Worm (Caenorhabditis elegans): ENCODE data around the gene ZC449.8.

The ZC449.8 gene

DNA sequence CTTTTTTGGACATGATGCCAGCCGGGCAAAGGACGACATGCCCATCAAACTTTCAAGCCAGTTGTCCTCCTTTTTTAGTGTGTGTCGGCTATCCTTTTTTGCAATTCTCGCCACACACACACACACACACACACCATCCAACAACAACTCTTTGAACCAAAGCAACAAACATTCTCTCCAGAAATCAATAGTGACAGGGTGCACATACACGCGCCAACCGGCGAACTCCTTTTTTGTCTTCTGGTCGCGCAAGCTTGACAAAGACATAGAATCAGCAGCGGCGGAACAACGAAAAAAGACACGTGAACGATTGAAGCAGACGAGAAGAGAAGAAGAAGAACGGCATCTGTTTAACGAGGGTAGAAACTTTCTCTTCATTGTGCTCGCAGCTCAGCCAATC, 34.8 kb upstream of the ZC449.8 start:
- TF ChIP-seq nfya-1 (tag; optimal IDR thresholded peaks at IDR 0.05) (no peak), ttx-3 (tag; optimal IDR thresholded peaks at IDR 0.05) (no peak)

DNA sequence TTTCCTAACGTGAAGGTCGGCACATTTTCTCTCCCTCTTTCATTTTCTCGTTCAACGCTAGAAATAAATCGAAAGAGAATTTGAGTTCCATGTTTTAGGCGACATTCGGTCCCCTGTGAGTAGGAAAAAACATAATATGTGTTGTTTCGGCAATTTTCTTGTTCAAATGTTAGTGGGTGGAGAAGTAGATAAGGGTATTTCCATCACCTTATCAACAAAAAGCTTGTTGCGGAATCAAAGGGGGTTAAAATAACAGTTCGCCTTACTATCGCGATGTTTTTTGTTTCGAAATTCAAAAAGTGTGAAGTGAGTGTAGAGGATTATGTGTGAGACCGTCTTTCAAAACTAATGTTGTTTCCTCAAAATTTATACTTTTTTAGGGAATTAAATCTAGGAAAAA, 34.3 kb upstream of the ZC449.8 start:
- no peak for TF ChIP-seq ztf-16 (tag; optimal IDR thresholded peaks at IDR 0.05)
- TF ChIP-seq syd-9 (tag; optimal IDR thresholded peaks at IDR 0.05) = no peak
- no peak for TF ChIP-seq ceh-2 (tag; optimal IDR thresholded peaks at IDR 0.05)
- TF ChIP-seq ama-1 (optimal IDR thresholded peaks at IDR 0.05) = no peak
- TF ChIP-seq npax-4 (tag; optimal IDR thresholded peaks at IDR 0.05) = no peak
- no peak for TF ChIP-seq nhr-11 (tag; optimal IDR thresholded peaks at IDR 0.05)
- no peak for TF ChIP-seq ceh-18 (tag; optimal IDR thresholded peaks at IDR 0.05)
- TF ChIP-seq ceh-45 (GFP tag; IDR thresholded peaks at IDR 0.05) = no peak
- TF ChIP-seq fax-1 (tag; optimal IDR thresholded peaks at IDR 0.05) = no peak
- no peak for TF ChIP-seq hlh-13 (GFP tag; optimal IDR thresholded peaks at IDR 0.05)
- TF ChIP-seq pros-1 (tag; optimal IDR thresholded peaks at IDR 0.05) = no peak
- no peak for TF ChIP-seq ceh-34 (tag; optimal IDR thresholded peaks at IDR 0.05)
- TF ChIP-seq ceh-19 (GFP tag; optimal IDR thresholded peaks at IDR 0.05) = no peak
- TF ChIP-seq pqm-1 (tag; optimal IDR thresholded peaks at IDR 0.05) = no peak
- no peak for TF ChIP-seq tbx-7 (tag; optimal IDR thresholded peaks at IDR 0.05)

DNA sequence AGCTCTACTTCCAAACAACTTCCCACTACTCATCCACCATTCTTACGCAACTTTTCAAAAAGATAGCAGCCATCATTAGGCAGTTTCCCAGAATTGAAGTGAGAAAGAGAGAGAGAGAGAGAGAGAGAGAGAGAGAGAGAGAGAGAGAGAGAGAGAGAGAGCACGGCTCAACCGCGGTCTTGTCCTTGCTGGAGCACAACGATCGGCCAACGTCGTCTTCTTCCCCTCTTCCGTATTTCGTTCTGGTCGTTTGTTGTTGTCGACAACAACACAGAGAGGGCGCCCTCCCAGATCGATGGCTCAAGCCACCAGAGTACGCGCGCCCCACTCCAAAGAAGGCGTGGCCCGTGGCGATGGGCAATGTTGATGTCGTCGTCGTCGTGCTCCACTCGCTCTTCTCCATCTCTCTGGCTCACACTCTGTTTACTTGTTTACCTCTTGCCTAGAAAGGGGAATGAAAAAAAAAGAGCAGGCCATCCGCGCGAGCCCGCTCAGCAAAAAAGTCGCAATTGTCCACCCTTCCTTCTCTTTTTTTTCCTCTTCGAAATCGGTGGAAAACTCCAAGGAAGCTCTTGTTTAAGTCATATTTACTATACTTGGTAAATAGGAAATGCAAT, 33.8 kb upstream of the ZC449.8 start:
- TF ChIP-seq ceh-19 (GFP tag; optimal IDR thresholded peaks at IDR 0.05) = no peak
- no peak for TF ChIP-seq nhr-11 (tag; optimal IDR thresholded peaks at IDR 0.05)
- no peak for TF ChIP-seq ceh-9 (tag; optimal IDR thresholded peaks at IDR 0.05)
- no peak for TF ChIP-seq Y22D7AL.16 (tag; optimal IDR thresholded peaks at IDR 0.05)
- TF ChIP-seq elt-4 (tag; optimal IDR thresholded peaks at IDR 0.05) = no peak
- TF ChIP-seq T23F11.4 (GFP tag; optimal IDR thresholded peaks at IDR 0.05) = no peak
- peak; percentile 12 for TF ChIP-seq ceh-31 (tag; optimal IDR thresholded peaks at IDR 0.05)
- TF ChIP-seq mec-3 (tag; optimal IDR thresholded peaks at IDR 0.05; ENCODE audit: borderline replicate concordance) = no peak
- TF ChIP-seq ceh-18 (tag; optimal IDR thresholded peaks at IDR 0.05) = no peak
- no peak for TF ChIP-seq hlh-8 (tag; optimal IDR thresholded peaks at IDR 0.05)
- TF ChIP-seq pha-2 (tag; optimal IDR thresholded peaks at IDR 0.05) = no peak
- peak; percentile 33 for TF ChIP-seq ceh-14 (tag; optimal IDR thresholded peaks at IDR 0.05)
- TF ChIP-seq K09A11.1 (tag; optimal IDR thresholded peaks at IDR 0.05; ENCODE audit: insufficient read depth) = no peak
- no peak for TF ChIP-seq ref-2 (tag; optimal IDR thresholded peaks at IDR 0.05)
- TF ChIP-seq unc-3 (GFP tag; conservative IDR thresholded peaks at IDR 0.05) = no peak
- no peak for TF ChIP-seq unc-3 (tag; optimal IDR thresholded peaks at IDR 0.05)
- TF ChIP-seq rnt-1 (tag; optimal IDR thresholded peaks at IDR 0.05) = no peak
- TF ChIP-seq sox-2 (GFP tag; IDR thresholded peaks at IDR 0.05) = no peak
- peak; percentile 33 for TF ChIP-seq tbx-2 (tag; optimal IDR thresholded peaks at IDR 0.05)
- no peak for TF ChIP-seq ceh-22 (tag; optimal IDR thresholded peaks at IDR 0.05)
- no peak for TF ChIP-seq syd-9 (tag; optimal IDR thresholded peaks at IDR 0.05)
- peak; percentile 24 for TF ChIP-seq C08G9.2 (tag; optimal IDR thresholded peaks at IDR 0.05)
- no peak for TF ChIP-seq eyg-1 (tag; optimal IDR thresholded peaks at IDR 0.05)
- peak; percentile 42 for TF ChIP-seq unc-42 (tag; optimal IDR thresholded peaks at IDR 0.05)
- TF ChIP-seq hlh-30 (tag; optimal IDR thresholded peaks at IDR 0.05; ENCODE audit: insufficient read depth) = no peak
- TF ChIP-seq hlh-6 (tag; optimal IDR thresholded peaks at IDR 0.05) = no peak
- TF ChIP-seq dve-1 (tag; optimal IDR thresholded peaks at IDR 0.05) = no peak
- no peak for TF ChIP-seq npax-4 (tag; optimal IDR thresholded peaks at IDR 0.05)
- TF ChIP-seq sdc-2 (tag; optimal IDR thresholded peaks at IDR 0.05) = no peak
- TF ChIP-seq sox-4 (tag; optimal IDR thresholded peaks at IDR 0.05) = no peak
- TF ChIP-seq ttx-3 (tag; optimal IDR thresholded peaks at IDR 0.05) = no peak

Data from whole organism, late embryonic.